Worm (Caenorhabditis elegans): ENCODE measurements around the gene irld-29.

- TF ChIP-seq pha-4 (tag; optimal IDR thresholded peaks at IDR 0.05) (no peak), mes-4 (tag; optimal IDR thresholded peaks at IDR 0.05) (no peak), ztf-3 (GFP tag; optimal IDR thresholded peaks at IDR 0.05) (no peak), nfya-1 (tag; optimal IDR thresholded peaks at IDR 0.05; ENCODE audit: borderline replicate concordance, insufficient read depth) (no peak), him-1 (tag; optimal IDR thresholded peaks at IDR 0.05) (no peak), F57C9.4 (tag; optimal IDR thresholded peaks at IDR 0.05) (no peak), ets-4 (GFP tag; optimal IDR thresholded peaks at IDR 0.05) (no peak), ceh-100 (GFP tag; IDR thresholded peaks at IDR 0.05) (no peak), dpl-1 (GFP tag; optimal IDR thresholded peaks at IDR 0.05) (no peak), lsl-1 (GFP tag; optimal IDR thresholded peaks at IDR 0.05) (no peak), ztf-28 (GFP tag; IDR thresholded peaks at IDR 0.05) (no peak), chd-7 (tag; optimal IDR thresholded peaks at IDR 0.05) (no peak), ceh-58 (GFP tag; IDR thresholded peaks at IDR 0.05) (no peak), nhr-90 (tag; optimal IDR thresholded peaks at IDR 0.05) (no peak)
These were observed 46.2 kb downstream of the irld-29 start, which contains the start of gene nhr-115 for ce11 chrV:2292240-2292639.
